Worm (Caenorhabditis elegans): Measurements from ENCODE around the gene R07G3.7.

Gene R07G3.7

ce11 chrII:7614334-7614733, 802 bp upstream of the R07G3.7 start:
- TF ChIP-seq tbx-11 (GFP tag; IDR thresholded peaks at IDR 0.05) (no peak), hmg-4 (GFP tag; optimal IDR thresholded peaks at IDR 0.05) (peak; percentile 15), scrt-1 (GFP tag; IDR thresholded peaks at IDR 0.05) (no peak)

ce11 chrII:7607953-7608352, 5.6 kb downstream of the R07G3.7 start, which contains the start of gene lips-17:
lips-17 (plus strand) TSS chrII:7608253.
- TF ChIP-seq F13C5.2 (tag; optimal IDR thresholded peaks at IDR 0.05) (no peak), ceh-36 (tag; optimal IDR thresholded peaks at IDR 0.05) (no peak), ceh-13 (GFP tag; optimal IDR thresholded peaks at IDR 0.05) (no peak), ama-1 (optimal IDR thresholded peaks at IDR 0.05) (no peak), B0310.2 (tag; optimal IDR thresholded peaks at IDR 0.05) (no peak), pes-1 (GFP tag; IDR thresholded peaks at IDR 0.05) (no peak), scrt-1 (GFP tag; IDR thresholded peaks at IDR 0.05) (no peak), tra-4 (tag; optimal IDR thresholded peaks at IDR 0.05) (no peak), tbx-37 (GFP tag; conservative IDR thresholded peaks at IDR 0.05) (no peak), ets-7 (tag; optimal IDR thresholded peaks at IDR 0.05) (no peak), hnd-1 (tag; optimal IDR thresholded peaks at IDR 0.05) (no peak), sea-1 (GFP tag; conservative IDR thresholded peaks at IDR 0.05) (no peak), hmg-4 (GFP tag; optimal IDR thresholded peaks at IDR 0.05) (no peak), tbx-11 (GFP tag; IDR thresholded peaks at IDR 0.05) (no peak)

ce11 chrII:7605306-7605705, 8.2 kb downstream of the R07G3.7 start, which contains the start of gene osm-8:
osm-8 (minus strand) TSS chrII:7605406.
- no peak for TF ChIP-seq hmbx-1 (tag; optimal IDR thresholded peaks at IDR 0.05)
- TF ChIP-seq sea-1 (GFP tag; conservative IDR thresholded peaks at IDR 0.05) = no peak
- TF ChIP-seq ceh-36 (tag; optimal IDR thresholded peaks at IDR 0.05) = no peak
- no peak for TF ChIP-seq tra-4 (tag; optimal IDR thresholded peaks at IDR 0.05)
- no peak for TF ChIP-seq aly-1 (tag; optimal IDR thresholded peaks at IDR 0.05)

DNA sequence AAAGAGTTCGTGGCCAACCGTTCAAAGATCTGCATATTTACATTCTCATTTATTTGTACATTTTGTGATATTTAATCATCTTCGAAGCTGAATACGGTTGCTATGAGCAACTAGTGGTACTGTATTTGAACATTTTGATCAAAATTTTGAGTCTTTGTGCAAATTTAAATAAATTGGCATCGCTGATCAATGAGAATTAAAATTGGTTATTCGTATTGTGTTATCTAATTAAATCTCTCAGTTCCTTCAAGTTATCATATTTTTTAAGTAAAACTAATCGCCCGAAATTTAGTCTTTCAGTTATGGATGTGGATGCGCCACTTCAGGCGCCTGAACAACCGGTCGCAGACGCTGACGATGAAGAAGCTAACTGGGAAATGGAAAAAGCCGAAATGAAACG, 14.2 kb downstream of the R07G3.7 start, which contains the start of gene npp-21:
TSS of gene npp-21 (plus strand) at position 301 of the 400 bp plus-strand sequence.
- TF ChIP-seq hnd-1 (tag; optimal IDR thresholded peaks at IDR 0.05) = no peak
- no peak for TF ChIP-seq ceh-36 (tag; optimal IDR thresholded peaks at IDR 0.05)
- no peak for TF ChIP-seq hmbx-1 (tag; optimal IDR thresholded peaks at IDR 0.05)
- no peak for TF ChIP-seq tbx-37 (GFP tag; conservative IDR thresholded peaks at IDR 0.05)
- no peak for TF ChIP-seq F13C5.2 (tag; optimal IDR thresholded peaks at IDR 0.05)
- no peak for TF ChIP-seq sea-1 (GFP tag; conservative IDR thresholded peaks at IDR 0.05)
- TF ChIP-seq hmg-4 (GFP tag; optimal IDR thresholded peaks at IDR 0.05) = no peak
- TF ChIP-seq tbx-11 (GFP tag; IDR thresholded peaks at IDR 0.05) = no peak
- TF ChIP-seq aly-1 (tag; optimal IDR thresholded peaks at IDR 0.05) = no peak
- TF ChIP-seq scrt-1 (GFP tag; IDR thresholded peaks at IDR 0.05) = no peak
- no peak for TF ChIP-seq B0310.2 (tag; optimal IDR thresholded peaks at IDR 0.05)
- TF ChIP-seq tra-4 (tag; optimal IDR thresholded peaks at IDR 0.05) = no peak
- no peak for TF ChIP-seq ets-7 (tag; optimal IDR thresholded peaks at IDR 0.05)
- no peak for TF ChIP-seq flt-1 (GFP tag; IDR thresholded peaks at IDR 0.05)
- no peak for TF ChIP-seq ceh-13 (GFP tag; optimal IDR thresholded peaks at IDR 0.05)
- no peak for TF ChIP-seq ama-1 (optimal IDR thresholded peaks at IDR 0.05)
- no peak for TF ChIP-seq pes-1 (GFP tag; IDR thresholded peaks at IDR 0.05)

DNA sequence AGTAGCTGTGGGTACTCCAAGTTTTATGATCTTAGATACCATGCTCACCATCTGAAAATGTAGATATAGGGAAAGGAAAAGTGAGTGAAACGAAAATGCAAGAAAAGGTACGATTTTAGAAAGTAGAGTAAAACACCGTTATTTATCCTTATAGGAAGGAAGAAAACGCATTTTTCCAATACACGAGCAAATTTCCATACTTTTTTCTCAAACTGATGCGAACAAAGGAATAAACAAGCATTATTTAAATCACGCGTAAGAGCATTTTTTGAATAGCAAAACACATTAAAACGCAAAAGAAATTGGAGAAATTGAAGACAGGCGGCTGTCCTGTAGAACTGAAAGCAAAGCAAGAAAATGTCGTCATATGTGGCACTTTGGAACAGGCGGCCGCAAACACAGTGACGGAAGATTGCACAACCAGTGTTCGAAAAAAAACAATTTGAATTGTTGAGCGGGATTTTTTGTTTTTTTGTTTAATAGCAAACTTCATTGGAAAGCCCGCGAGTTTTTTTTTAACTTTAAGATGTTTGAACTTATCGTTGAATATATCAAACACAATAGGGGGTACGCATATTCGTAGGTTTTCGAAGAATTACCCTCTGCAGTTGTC, 14.7 kb downstream of the R07G3.7 start, which contains the start of gene pgam-5:
TSS of gene pgam-5 (minus strand) at position 51 of the 613 bp plus-strand sequence.
- TF ChIP-seq flt-1 (GFP tag; IDR thresholded peaks at IDR 0.05) = no peak
- no peak for TF ChIP-seq hnd-1 (tag; optimal IDR thresholded peaks at IDR 0.05)
- TF ChIP-seq F13C5.2 (tag; optimal IDR thresholded peaks at IDR 0.05) = no peak
- TF ChIP-seq hmg-4 (GFP tag; optimal IDR thresholded peaks at IDR 0.05) = no peak
- no peak for TF ChIP-seq tbx-11 (GFP tag; IDR thresholded peaks at IDR 0.05)
- TF ChIP-seq tbx-37 (GFP tag; conservative IDR thresholded peaks at IDR 0.05) = no peak

DNA sequence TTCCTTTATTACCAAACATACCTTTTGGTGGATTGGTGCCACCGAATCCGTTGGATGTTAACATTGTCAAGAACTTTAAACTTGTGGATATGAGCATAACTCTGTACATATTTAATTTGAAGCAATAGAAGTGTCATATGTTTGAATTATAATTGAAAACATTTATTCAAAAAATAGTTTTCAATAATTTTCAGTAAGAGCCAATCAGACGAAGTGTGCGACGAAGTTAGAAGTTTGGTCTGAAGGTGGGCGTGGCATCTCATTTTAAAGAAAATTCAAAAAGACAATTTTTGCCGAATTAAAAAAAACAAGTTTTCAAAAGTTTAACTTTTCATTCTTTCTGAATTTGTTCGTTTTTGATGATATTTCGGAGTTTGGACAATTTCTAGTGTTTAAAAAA, 18.7 kb downstream of the R07G3.7 start, which contains the start of gene syd-1:
TSS of gene syd-1 (minus strand) at position 101 of the 400 bp plus-strand sequence.
- no peak for TF ChIP-seq ceh-36 (tag; optimal IDR thresholded peaks at IDR 0.05)

DNA sequence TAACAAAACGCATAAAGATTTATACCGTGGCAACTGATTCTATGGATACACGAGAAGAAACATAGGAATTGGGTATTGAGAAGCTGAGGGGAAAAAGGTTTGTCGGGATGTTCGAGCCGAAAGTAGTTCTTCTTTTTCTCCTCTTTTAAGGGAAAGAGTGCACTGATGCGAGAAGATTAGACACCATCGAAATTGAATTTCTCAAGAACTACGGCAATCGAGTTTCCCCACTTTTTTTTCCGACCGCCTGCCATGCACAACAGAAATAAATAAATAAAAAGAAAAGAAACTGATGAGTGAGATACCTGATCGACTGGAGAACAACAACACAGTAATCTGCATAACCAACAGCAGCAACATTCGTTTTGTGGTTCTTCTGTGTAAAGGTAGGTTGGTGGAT, 19.3 kb downstream of the R07G3.7 start:
- TF ChIP-seq scrt-1 (GFP tag; IDR thresholded peaks at IDR 0.05) (no peak), tra-4 (tag; optimal IDR thresholded peaks at IDR 0.05) (no peak), F13C5.2 (tag; optimal IDR thresholded peaks at IDR 0.05) (no peak), sea-1 (GFP tag; conservative IDR thresholded peaks at IDR 0.05) (no peak), ets-7 (tag; optimal IDR thresholded peaks at IDR 0.05) (no peak), flt-1 (GFP tag; IDR thresholded peaks at IDR 0.05) (no peak), ama-1 (optimal IDR thresholded peaks at IDR 0.05) (no peak), hnd-1 (tag; optimal IDR thresholded peaks at IDR 0.05) (no peak), B0310.2 (tag; optimal IDR thresholded peaks at IDR 0.05) (no peak), tbx-11 (GFP tag; IDR thresholded peaks at IDR 0.05) (no peak), aly-1 (tag; optimal IDR thresholded peaks at IDR 0.05) (no peak), hmbx-1 (tag; optimal IDR thresholded peaks at IDR 0.05) (no peak), ceh-36 (tag; optimal IDR thresholded peaks at IDR 0.05) (no peak), ceh-13 (GFP tag; optimal IDR thresholded peaks at IDR 0.05) (no peak), pes-1 (GFP tag; IDR thresholded peaks at IDR 0.05) (no peak), tbx-37 (GFP tag; conservative IDR thresholded peaks at IDR 0.05) (no peak), hmg-4 (GFP tag; optimal IDR thresholded peaks at IDR 0.05) (no peak)

DNA sequence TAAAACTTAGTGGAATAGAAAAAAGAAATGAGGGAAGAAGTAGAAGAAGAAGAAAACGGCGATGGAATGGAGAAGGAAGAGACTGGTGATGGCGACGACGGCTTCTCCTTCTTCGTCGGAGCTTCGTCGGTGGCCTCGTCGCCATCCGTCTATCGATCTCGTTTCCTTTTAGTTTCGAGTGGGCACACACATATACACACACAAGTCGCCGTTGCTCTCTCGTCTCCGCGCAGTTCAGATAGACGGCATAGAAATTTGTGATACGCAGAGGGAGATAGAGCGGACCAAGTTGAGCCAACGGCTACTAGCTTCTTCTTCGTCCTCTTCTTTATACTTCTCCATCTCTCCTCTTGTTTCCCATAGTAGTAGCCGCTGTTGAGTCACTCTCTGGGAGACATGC, 20.3 kb downstream of the R07G3.7 start:
- TF ChIP-seq hnd-1 (tag; optimal IDR thresholded peaks at IDR 0.05) (no peak), hmbx-1 (tag; optimal IDR thresholded peaks at IDR 0.05) (no peak), flt-1 (GFP tag; IDR thresholded peaks at IDR 0.05) (no peak), tbx-37 (GFP tag; conservative IDR thresholded peaks at IDR 0.05) (no peak), aly-1 (tag; optimal IDR thresholded peaks at IDR 0.05) (no peak), scrt-1 (GFP tag; IDR thresholded peaks at IDR 0.05) (0 out of 2 replicates have a peak, but pooled peaks have one; percentile 28), hmg-4 (GFP tag; optimal IDR thresholded peaks at IDR 0.05) (peak; percentile 26), sea-1 (GFP tag; conservative IDR thresholded peaks at IDR 0.05) (no peak), F13C5.2 (tag; optimal IDR thresholded peaks at IDR 0.05) (no peak), ets-7 (tag; optimal IDR thresholded peaks at IDR 0.05) (no peak), tbx-11 (GFP tag; IDR thresholded peaks at IDR 0.05) (no peak), ceh-36 (tag; optimal IDR thresholded peaks at IDR 0.05) (no peak)
